Fruit fly (Drosophila melanogaster) whole organism, embryonic: ENCODE data around the gene Mybbp1A.

Source experiments
- Antp ChIP-seq: fragments of 200-800 bp; sonication (Bioruptor generic); optimal IDR thresholded peaks from 3 replicates; lab custom pipeline; 2016; ENCODE audit warnings: missing biosample characterization, missing genetic modification characterization
- BEAF-32 ChIP-seq: fragments of 200-800 bp; sonication (Bioruptor generic); optimal IDR thresholded peaks from 3 replicates; lab custom pipeline; 2017; ENCODE audit warnings: missing biosample characterization, missing genetic modification characterization, mild to moderate bottlenecking, moderate library complexity, missing genetic modification reagents
- Bdp1 ChIP-seq: fragments of 200-800 bp; sonication (Bioruptor generic); optimal IDR thresholded peaks from 3 replicates; lab custom pipeline; 2016; ENCODE audit warnings: missing biosample characterization, missing genetic modification characterization
- Bgb ChIP-seq: fragments of 200-800 bp; sonication (Bioruptor generic); IDR thresholded peaks from 2 replicates; pipeline ENCODE4 v1.3.6; 2022; ENCODE audit warnings: missing biosample characterization, missing genetic modification characterization; ENCODE audit not compliant: partially characterized antibody
- Bteb2 ChIP-seq: fragments of 200-800 bp; sonication (Bioruptor generic); optimal IDR thresholded peaks from 2 replicates; lab custom pipeline; 2016; ENCODE audit warnings: missing biosample characterization, missing genetic modification characterization
- CG11456 ChIP-seq: fragments of 200-800 bp; sonication (Bioruptor generic); IDR thresholded peaks from 3 replicates; pipeline ENCODE4 v1.3.6; 2022; ENCODE audit warnings: missing biosample characterization, missing genetic modification characterization
- CG11504 ChIP-seq: fragments of 200-800 bp; sonication (Bioruptor generic); optimal IDR thresholded peaks from 3 replicates; lab custom pipeline; 2019; ENCODE audit warnings: missing biosample characterization, mild to moderate bottlenecking, missing genetic modification characterization, moderate library complexity
- CG14710 ChIP-seq: fragments of 200-800 bp; sonication (Bioruptor generic); optimal IDR thresholded peaks from 3 replicates; lab custom pipeline; 2019; ENCODE audit warnings: missing biosample characterization, mild to moderate bottlenecking, missing genetic modification characterization, moderate library complexity
- CG1832 ChIP-seq: fragments of 200-800 bp; sonication (Bioruptor generic); optimal IDR thresholded peaks from 2 replicates; lab custom pipeline; 2017; ENCODE audit warnings: missing biosample characterization, mild to moderate bottlenecking, missing genetic modification characterization, inconsistent platforms
- CG31388 ChIP-seq: fragments of 200-800 bp; sonication (Bioruptor generic); optimal IDR thresholded peaks from 2 replicates; lab custom pipeline; 2016; ENCODE audit warnings: missing biosample characterization, missing genetic modification characterization
- CG33557 ChIP-seq: fragments of 200-800 bp; sonication (Bioruptor generic); optimal IDR thresholded peaks from 2 replicates; lab custom pipeline; 2019; ENCODE audit warnings: missing biosample characterization, mild to moderate bottlenecking, missing genetic modification characterization, moderate library complexity
- CG3407 ChIP-seq: fragments of 200-800 bp; sonication (Bioruptor generic); optimal IDR thresholded peaks from 2 replicates; lab custom pipeline; 2018; ENCODE audit warnings: missing biosample characterization, mild to moderate bottlenecking, missing genetic modification characterization
- CG4707 ChIP-seq: fragments of 200-800 bp; sonication (Bioruptor generic); optimal IDR thresholded peaks from 2 replicates; lab custom pipeline; 2018; ENCODE audit warnings: missing biosample characterization, mild to moderate bottlenecking, missing genetic modification characterization, moderate library complexity
- CG4854 ChIP-seq: fragments of 200-800 bp; sonication (Bioruptor generic); optimal IDR thresholded peaks from 2 replicates; lab custom pipeline; 2016; ENCODE audit warnings: missing biosample characterization, missing genetic modification characterization, inconsistent platforms
- CG6254 ChIP-seq: fragments of 200-800 bp; sonication (Bioruptor generic); optimal IDR thresholded peaks from 3 replicates; lab custom pipeline; 2017; ENCODE audit warnings: mild to moderate bottlenecking, missing biosample characterization, missing genetic modification reagents, missing genetic modification characterization
- CG7271 ChIP-seq: fragments of 200-800 bp; sonication (Bioruptor generic); optimal IDR thresholded peaks from 2 replicates; lab custom pipeline; 2018; ENCODE audit warnings: missing biosample characterization, mild to moderate bottlenecking, missing genetic modification characterization, moderate library complexity
- CG7556 ChIP-seq: fragments of 200-800 bp; sonication (Bioruptor generic); optimal IDR thresholded peaks from 2 replicates; lab custom pipeline; 2017; ENCODE audit warnings: missing biosample characterization, mild to moderate bottlenecking, missing genetic modification characterization
- CG7839 ChIP-seq: fragments of 200-800 bp; sonication (Bioruptor generic); optimal IDR thresholded peaks from 3 replicates; lab custom pipeline; 2018; ENCODE audit warnings: missing biosample characterization, mild to moderate bottlenecking, missing genetic modification characterization, moderate library complexity
- CG9727 ChIP-seq: fragments of 200-800 bp; sonication (Bioruptor generic); optimal IDR thresholded peaks from 3 replicates; lab custom pipeline; 2017; ENCODE audit warnings: missing biosample characterization, mild to moderate bottlenecking, missing genetic modification characterization
- CHES-1-like ChIP-seq: fragments of 200-800 bp; sonication (Bioruptor generic); optimal IDR thresholded peaks from 2 replicates; lab custom pipeline; 2016; ENCODE audit warnings: missing biosample characterization, missing genetic modification characterization
- D19B ChIP-seq: fragments of 200-800 bp; sonication (Bioruptor generic); optimal IDR thresholded peaks from 2 replicates; lab custom pipeline; 2017; ENCODE audit warnings: missing biosample characterization, mild to moderate bottlenecking, missing genetic modification characterization
- Dbx ChIP-seq: fragments of 200-800 bp; sonication (Bioruptor generic); IDR thresholded peaks from 3 replicates; pipeline ENCODE4 v1.3.6; 2022; ENCODE audit warnings: missing biosample characterization, missing genetic modification characterization
- Mrtf ChIP-seq: fragments of 200-800 bp; sonication (Bioruptor generic); IDR thresholded peaks from 3 replicates; pipeline ENCODE4 v1.3.6; 2022; ENCODE audit warnings: missing biosample characterization, missing genetic modification characterization
- Oaz ChIP-seq: fragments of 200-800 bp; sonication (Bioruptor generic); IDR thresholded peaks from 2 replicates; pipeline ENCODE4 v1.3.6; 2022; ENCODE audit warnings: missing biosample characterization, missing genetic modification characterization
- Sox100B ChIP-seq: fragments of 200-800 bp; sonication (Bioruptor generic); optimal IDR thresholded peaks from 3 replicates; lab custom pipeline; 2018; ENCODE audit warnings: missing biosample characterization, mild to moderate bottlenecking, missing genetic modification characterization
- ac ChIP-seq: fragments of 200-800 bp; sonication (Bioruptor generic); optimal IDR thresholded peaks from 3 replicates; lab custom pipeline; 2017; ENCODE audit warnings: missing biosample characterization, mild to moderate bottlenecking, missing genetic modification characterization
- br ChIP-seq: fragments of >200 bp; optimal IDR thresholded peaks from 2 replicates; lab custom pipeline; 2017
- bsh ChIP-seq, 2 experiments: fragments of 200-800 bp; sonication (Bioruptor generic); optimal IDR thresholded peaks; 2 replicates each; lab custom pipeline; 2017 to 2018; ENCODE audit warnings: mild to moderate bottlenecking in 2 of 2, missing biosample characterization in 2 of 2, missing genetic modification characterization in 2 of 2, moderate library complexity in 1 of 2
- chinmo ChIP-seq: fragments of 200-800 bp; sonication (Bioruptor generic); IDR thresholded peaks from 4 replicates; pipeline ENCODE4 v1.3.6; 2022; ENCODE audit warnings: missing biosample characterization, missing genetic modification characterization; ENCODE audit not compliant: partially characterized antibody
- dati ChIP-seq: fragments of 200-800 bp; sonication (Bioruptor generic); IDR thresholded peaks from 2 replicates; pipeline ENCODE4 v1.3.6; 2022; ENCODE audit warnings: missing biosample characterization, missing genetic modification characterization
- emc ChIP-seq: fragments of 200-800 bp; sonication (Bioruptor generic); optimal IDR thresholded peaks from 2 replicates; lab custom pipeline; 2016; ENCODE audit warnings: missing biosample characterization, missing genetic modification characterization
- ftz-f1 ChIP-seq: fragments of 200-800 bp; sonication (Bioruptor generic); optimal IDR thresholded peaks from 2 replicates; lab custom pipeline; 2016; ENCODE audit warnings: missing biosample characterization, missing genetic modification characterization
- gce ChIP-seq: fragments of 200-800 bp; sonication (Bioruptor generic); IDR thresholded peaks from 3 replicates; pipeline ENCODE4 v1.3.6; 2022; ENCODE audit warnings: missing biosample characterization, missing genetic modification characterization
- gcm ChIP-seq: fragments of 200-800 bp; sonication (Bioruptor generic); optimal IDR thresholded peaks from 2 replicates; lab custom pipeline; 2019; ENCODE audit warnings: missing biosample characterization, mild to moderate bottlenecking, missing genetic modification characterization, moderate library complexity
- gro ChIP-seq: fragments of 200-800 bp; sonication (Bioruptor generic); optimal IDR thresholded peaks from 2 replicates; lab custom pipeline; 2016; ENCODE audit warnings: missing biosample characterization, missing genetic modification characterization
- h ChIP-seq: fragments of >200 bp; optimal IDR thresholded peaks from 2 replicates; lab custom pipeline; 2017
- hbn ChIP-seq: fragments of 200-800 bp; sonication (Bioruptor generic); IDR thresholded peaks from 2 replicates; pipeline ENCODE4 v1.3.6; 2022; ENCODE audit warnings: missing biosample characterization, missing genetic modification characterization; ENCODE audit not compliant: partially characterized antibody
- lbe ChIP-seq: fragments of 200-800 bp; sonication (Bioruptor generic); optimal IDR thresholded peaks from 2 replicates; lab custom pipeline; 2016; ENCODE audit warnings: missing biosample characterization, mild to moderate bottlenecking, missing genetic modification characterization
- lmd ChIP-seq: fragments of 200-800 bp; sonication (Bioruptor generic); IDR thresholded peaks from 2 replicates; pipeline ENCODE4 v1.3.6; 2022; ENCODE audit warnings: missing biosample characterization, missing genetic modification characterization
- p53 ChIP-seq: fragments of 200-800 bp; sonication (Bioruptor generic); optimal IDR thresholded peaks from 2 replicates; lab custom pipeline; 2016; ENCODE audit warnings: missing biosample characterization, missing genetic modification characterization
- pita ChIP-seq: fragments of 200-800 bp; sonication (Bioruptor generic); optimal IDR thresholded peaks from 2 replicates; lab custom pipeline; 2017; ENCODE audit warnings: missing biosample characterization, mild to moderate bottlenecking, missing genetic modification characterization
- rib ChIP-seq: fragments of 200-800 bp; sonication (Bioruptor generic); IDR thresholded peaks from 2 replicates; pipeline ENCODE4 v1.3.6; 2022; ENCODE audit warnings: missing biosample characterization, missing genetic modification characterization
- ro ChIP-seq: fragments of 200-800 bp; sonication (Bioruptor generic); IDR thresholded peaks from 2 replicates; pipeline ENCODE4 v1.3.6; 2022; ENCODE audit warnings: missing biosample characterization, missing genetic modification characterization
- sc ChIP-seq, 3 experiments: fragments of >200 bp in 2 of 3; fragments of 200-800 bp in 1 of 3; sonication (Bioruptor generic) in 1 of 3; optimal IDR thresholded peaks; 2 replicates in 2 of 3; 3 replicates in 1 of 3; lab custom pipeline; 2017; ENCODE audit warnings: mild to moderate bottlenecking in 1 of 3, missing biosample characterization in 1 of 3, missing genetic modification characterization in 1 of 3, missing genetic modification reagents in 1 of 3
- sd ChIP-seq: fragments of 200-800 bp; sonication (Bioruptor generic); optimal IDR thresholded peaks from 3 replicates; lab custom pipeline; 2018; ENCODE audit warnings: missing biosample characterization, mild to moderate bottlenecking, missing genetic modification characterization, moderate library complexity
- sens-2 ChIP-seq: fragments of 200-800 bp; sonication (Bioruptor generic); IDR thresholded peaks from 2 replicates; pipeline ENCODE4 v1.3.6; 2022; ENCODE audit warnings: missing biosample characterization, missing genetic modification characterization
- slou ChIP-seq: fragments of 200-800 bp; sonication (Bioruptor generic); optimal IDR thresholded peaks from 3 replicates; lab custom pipeline; 2016; ENCODE audit warnings: missing biosample characterization, missing genetic modification characterization
- sr ChIP-seq: fragments of 200-800 bp; sonication (Bioruptor generic); IDR thresholded peaks from 3 replicates; pipeline ENCODE4 v1.3.6; 2022; ENCODE audit warnings: missing biosample characterization, missing genetic modification characterization
- trh ChIP-seq: fragments of 200-800 bp; sonication (Bioruptor generic); optimal IDR thresholded peaks from 2 replicates; lab custom pipeline; 2016; ENCODE audit warnings: missing biosample characterization, missing genetic modification characterization
- twi ChIP-seq: fragments of 200-800 bp; optimal IDR thresholded peaks from 2 replicates; lab custom pipeline; 2019; ENCODE audit warnings: missing biosample characterization, mild to moderate bottlenecking, missing genetic modification characterization, moderate library complexity
- vnd ChIP-seq: fragments of 200-800 bp; sonication (Bioruptor generic); IDR thresholded peaks from 3 replicates; pipeline ENCODE4 v1.3.6; 2022; ENCODE audit warnings: missing biosample characterization, missing genetic modification characterization; ENCODE audit not compliant: partially characterized antibody

Gene Mybbp1A

dm6 chrX:621132-621555, 8.4 kb upstream of the Mybbp1A start, which contains the start of the genes CG13365 and Vsp37A (continued):
- 0 out of 3 replicates have a peak, but pooled peaks have one; percentile 46 for TF ChIP-seq CG11456 (GFP tag; lab: Robert Waterston, UW)
- no peak for TF ChIP-seq gce (GFP tag; lab: Robert Waterston, UW)
- peak; percentile 3 for TF ChIP-seq emc (GFP tag; lab: Kevin White, UChicago)
- TF ChIP-seq CG11504 (tag; lab: Kevin White, UChicago), result peak; percentile 51
- TF ChIP-seq CG14710 (tag; lab: Kevin White, UChicago), result peak; percentile 74
- TF ChIP-seq p53 (GFP tag; lab: Kevin White, UChicago), result no peak
- no peak for TF ChIP-seq D19B (GFP tag; lab: Kevin White, UChicago)
- no peak for TF ChIP-seq sr
- peak; percentile 64 for TF ChIP-seq CHES-1-like (GFP tag; lab: Kevin White, UChicago)
- TF ChIP-seq dati (GFP tag; lab: Robert Waterston, UW), result no peak
- TF ChIP-seq Antp (GFP tag; lab: Kevin White, UChicago), result peak; percentile 58
- TF ChIP-seq CG7839 (tag; lab: Kevin White, UChicago), result peak; percentile 45
- TF ChIP-seq ftz-f1 (GFP tag; lab: Kevin White, UChicago), result no peak
- TF ChIP-seq hbn (GFP tag; lab: Robert Waterston, UW), result no peak
- no peak for TF ChIP-seq gcm (GFP tag; lab: Kevin White, UChicago)
- TF ChIP-seq sd (tag; lab: Kevin White, UChicago), result peak; percentile 34
- TF ChIP-seq CG1832 (GFP tag; lab: Kevin White, UChicago), result no peak
- peak; percentile 11 for TF ChIP-seq trh (GFP tag; lab: Kevin White, UChicago)
- peak; percentile 10 for TF ChIP-seq twi (tag; lab: Kevin White, UChicago)
- peak; percentile 57 for TF ChIP-seq CG9727
- peak; percentile 34 for TF ChIP-seq CG33557 (GFP tag; lab: Kevin White, UChicago)
- no peak for TF ChIP-seq CG31388 (GFP tag; lab: Kevin White, UChicago)
- TF ChIP-seq pita, result peak; percentile 45
- no peak for TF ChIP-seq gro
- peak; percentile 55 for TF ChIP-seq BEAF-32 (GFP tag; lab: Kevin White, UChicago)
- peak; percentile 35 for TF ChIP-seq CG3407 (GFP tag; lab: Kevin White, UChicago)
- no peak for TF ChIP-seq lmd (GFP tag; lab: Robert Waterston, UW)
- TF ChIP-seq Bgb (GFP tag; lab: Robert Waterston, UW), result no peak
- TF ChIP-seq ro (GFP tag; lab: Robert Waterston, UW), result no peak
- TF ChIP-seq h (lab: Kevin White, UChicago), result no peak
- no peak for TF ChIP-seq CG4707 (GFP tag; lab: Kevin White, UChicago)
- no peak for TF ChIP-seq Bteb2
- TF ChIP-seq CG7271, result no peak
- no peak for TF ChIP-seq Oaz (GFP tag; lab: Robert Waterston, UW)
- no peak for TF ChIP-seq rib (GFP tag; lab: Robert Waterston, UW)
- TF ChIP-seq CG7556 (GFP tag; lab: Kevin White, UChicago), result peak; percentile 25
- TF ChIP-seq CG6254, result no peak
- TF ChIP-seq sc (optimal IDR thresholded peaks at IDR 0.05; lab: Kevin White, UChicago), result no peak
- no peak for TF ChIP-seq sc (GFP tag; optimal IDR thresholded peaks at IDR 0.05; lab: Kevin White, UChicago)
- no peak for TF ChIP-seq CG4854 (GFP tag; lab: Kevin White, UChicago)
- peak; percentile 39 for TF ChIP-seq Sox100B (GFP tag; lab: Kevin White, UChicago)
- 0 out of 4 replicates have a peak, but pooled peaks have one; percentile 28 for TF ChIP-seq chinmo (GFP tag; lab: Robert Waterston, UW)
- no peak for TF ChIP-seq ac (GFP tag; lab: Kevin White, UChicago)
- TF ChIP-seq Bdp1 (GFP tag; lab: Kevin White, UChicago), result peak; percentile 40
- TF ChIP-seq sens-2 (GFP tag; lab: Robert Waterston, UW), result no peak
- peak; percentile 7 for TF ChIP-seq slou (GFP tag; lab: Kevin White, UChicago)
- TF ChIP-seq bsh (GFP tag; optimal IDR thresholded peaks at IDR 0.05; lab: Kevin White, UChicago), result no peak
- 0 out of 3 replicates have a peak, but pooled peaks have one; percentile 40 for TF ChIP-seq Dbx (GFP tag; lab: Robert Waterston, UW)
- no peak for TF ChIP-seq lbe (GFP tag; lab: Kevin White, UChicago)
- peak; percentile 42; the same call in 1 of the 3 replicates for TF ChIP-seq Mrtf (GFP tag; lab: Robert Waterston, UW)
- no peak for TF ChIP-seq br (lab: Kevin White, UChicago)
- no peak for TF ChIP-seq vnd
